Worm (Caenorhabditis elegans) whole organism, L4 larva: ENCODE results near the gene srab-10.

ENCODE experiments used
- D1046.2 ChIP-seq: fragments of 200-800 bp; sonication (Bioruptor generic); IDR thresholded peaks from 2 replicates; pipeline ENCODE4 v1.3.6; 2022; ENCODE audit warnings: missing genetic modification characterization, missing compliant biosample characterization
- nhr-111 ChIP-seq: fragments of 200-800 bp; sonication (Bioruptor generic); optimal IDR thresholded peaks from 2 replicates; lab custom pipeline; 2018; ENCODE audit warnings: mild to moderate bottlenecking, missing genetic modification characterization, missing compliant biosample characterization

DNA sequence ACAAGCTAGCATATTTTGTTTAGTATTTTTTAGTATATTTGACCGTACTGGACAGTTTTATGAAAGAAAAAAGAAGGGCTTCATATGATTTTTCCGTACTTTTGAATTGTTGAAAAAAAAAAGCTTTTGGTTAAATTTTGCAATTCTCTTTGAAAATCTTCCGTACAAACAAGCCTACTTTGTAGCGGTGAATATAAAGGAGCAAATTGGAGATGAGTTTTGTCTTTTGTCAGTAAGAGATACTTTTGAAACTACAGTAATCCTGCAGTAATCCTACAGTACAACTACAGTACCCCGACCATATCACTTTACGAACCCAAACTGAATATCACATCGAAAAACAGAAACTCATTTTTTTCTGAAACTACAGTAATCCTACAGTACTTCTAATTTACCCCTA is 22.0 kb downstream of the srab-10 start:
- no peak for TF ChIP-seq D1046.2 (GFP tag; lab: Robert Waterston, UW)
- no peak for TF ChIP-seq nhr-111 (GFP tag; lab: Kevin White, UChicago)
